Worm (Caenorhabditis elegans): Measurements from ENCODE around the gene ccep-97.

The ccep-97 gene

ce11 chrV:4823683-4824391 lies 5.4 kb upstream of the ccep-97 start:
- peak; percentile 29 for TF ChIP-seq nhr-43 (tag; optimal IDR thresholded peaks at IDR 0.05; ENCODE audit: poor library complexity, severe bottlenecking)
- no peak for TF ChIP-seq nhr-76 (tag; optimal IDR thresholded peaks at IDR 0.05)
- peak; percentile 55 for TF ChIP-seq elt-2 (tag; optimal IDR thresholded peaks at IDR 0.05)
- peak; percentile 5 for TF ChIP-seq nfya-1 (tag; optimal IDR thresholded peaks at IDR 0.05; ENCODE audit: insufficient read depth)
- no peak for TF ChIP-seq zag-1 (tag; optimal IDR thresholded peaks at IDR 0.05)
- TF ChIP-seq aly-2 (tag; optimal IDR thresholded peaks at IDR 0.05), result peak; percentile 8
- TF ChIP-seq tbx-2 (tag; optimal IDR thresholded peaks at IDR 0.05), result peak; percentile 24
- peak; percentile 83 for TF ChIP-seq ztf-4 (tag; optimal IDR thresholded peaks at IDR 0.05)
- TF ChIP-seq nhr-23 (tag; optimal IDR thresholded peaks at IDR 0.05), result peak; percentile 49
- TF ChIP-seq nhr-25 (tag; optimal IDR thresholded peaks at IDR 0.05), result no peak
- TF ChIP-seq lsy-12 (tag; optimal IDR thresholded peaks at IDR 0.05), result peak; percentile 74
- peak; percentile 30 for TF ChIP-seq pha-4 (tag; optimal IDR thresholded peaks at IDR 0.05)
- TF ChIP-seq ama-1 (optimal IDR thresholded peaks at IDR 0.05), result peak; percentile 90
- TF ChIP-seq unc-62 (GFP tag; optimal IDR thresholded peaks at IDR 0.05), result no peak

- TF ChIP-seq nhr-237 (tag; optimal IDR thresholded peaks at IDR 0.05) (no peak), elt-1 (tag; optimal IDR thresholded peaks at IDR 0.05) (no peak), fkh-10 (GFP tag; optimal IDR thresholded peaks at IDR 0.05) (no peak), egl-5 (tag; optimal IDR thresholded peaks at IDR 0.05) (no peak), unc-62 (GFP tag; optimal IDR thresholded peaks at IDR 0.05) (no peak), fos-1 (tag; optimal IDR thresholded peaks at IDR 0.05) (no peak)
Observed at ce11 chrV:4823323-4823682, 4.8 kb upstream of the ccep-97 start, which contains the start of gene adss-1. Gene adss-1, minus strand, starts transcription at chrV:4823423.

- TF ChIP-seq ceh-28 (tag; optimal IDR thresholded peaks at IDR 0.05), result no peak
- no peak for TF ChIP-seq nhr-12 (tag; optimal IDR thresholded peaks at IDR 0.05)
- peak; percentile 16 for TF ChIP-seq nfya-1 (tag; optimal IDR thresholded peaks at IDR 0.05; ENCODE audit: insufficient read depth)
- peak; percentile 0 for TF ChIP-seq mdl-1 (tag; optimal IDR thresholded peaks at IDR 0.05)
- no peak for TF ChIP-seq nhr-11 (tag; optimal IDR thresholded peaks at IDR 0.05)
- TF ChIP-seq ama-1 (optimal IDR thresholded peaks at IDR 0.05), result peak; percentile 2
- TF ChIP-seq lsy-12 (tag; optimal IDR thresholded peaks at IDR 0.05), result no peak
- no peak for TF ChIP-seq nhr-25 (tag; optimal IDR thresholded peaks at IDR 0.05)
- TF ChIP-seq mml-1 (tag; optimal IDR thresholded peaks at IDR 0.05), result no peak
- no peak for TF ChIP-seq nhr-77 (tag; optimal IDR thresholded peaks at IDR 0.05)
- TF ChIP-seq snpc-4 (tag; optimal IDR thresholded peaks at IDR 0.05), result no peak
- TF ChIP-seq nhr-76 (tag; optimal IDR thresholded peaks at IDR 0.05), result no peak
- TF ChIP-seq R02D3.7 (tag; optimal IDR thresholded peaks at IDR 0.05), result no peak
- TF ChIP-seq egl-5 (tag; optimal IDR thresholded peaks at IDR 0.05), result no peak
- TF ChIP-seq jun-1 (tag; optimal IDR thresholded peaks at IDR 0.05), result no peak
- no peak for TF ChIP-seq unc-39 (tag; optimal IDR thresholded peaks at IDR 0.05)
- TF ChIP-seq elt-2 (tag; optimal IDR thresholded peaks at IDR 0.05), result peak; percentile 27
- TF ChIP-seq nhr-237 (tag; optimal IDR thresholded peaks at IDR 0.05), result no peak
- TF ChIP-seq zag-1 (tag; optimal IDR thresholded peaks at IDR 0.05), result no peak
- TF ChIP-seq ztf-11 (tag; optimal IDR thresholded peaks at IDR 0.05), result no peak
Observed at ce11 chrV:4820601-4821000, 2.1 kb upstream of the ccep-97 start.

- TF ChIP-seq nfya-1 (tag; optimal IDR thresholded peaks at IDR 0.05; ENCODE audit: insufficient read depth) (peak; percentile 65), sea-2 (GFP tag; optimal IDR thresholded peaks at IDR 0.05) (no peak)
Observed at ce11 chrV:4813825-4814224, 4.6 kb downstream of the ccep-97 start.

ce11 chrV:4810653-4811052 lies 7.8 kb downstream of the ccep-97 start:
- TF ChIP-seq nfya-1 (tag; optimal IDR thresholded peaks at IDR 0.05; ENCODE audit: insufficient read depth) (peak; percentile 63), elt-2 (tag; optimal IDR thresholded peaks at IDR 0.05) (no peak), nhr-28 (tag; optimal IDR thresholded peaks at IDR 0.05) (no peak), ZK546.5 (tag; optimal IDR thresholded peaks at IDR 0.05) (no peak), ceh-28 (tag; optimal IDR thresholded peaks at IDR 0.05) (no peak), aly-2 (tag; optimal IDR thresholded peaks at IDR 0.05) (no peak), ztf-11 (tag; optimal IDR thresholded peaks at IDR 0.05) (no peak), nhr-76 (tag; optimal IDR thresholded peaks at IDR 0.05) (no peak), snpc-4 (tag; optimal IDR thresholded peaks at IDR 0.05) (peak; percentile 48), ztf-4 (tag; optimal IDR thresholded peaks at IDR 0.05) (no peak), nhr-11 (tag; optimal IDR thresholded peaks at IDR 0.05) (no peak), fos-1 (tag; optimal IDR thresholded peaks at IDR 0.05) (no peak), nhr-237 (tag; optimal IDR thresholded peaks at IDR 0.05) (no peak), egl-27 (tag; optimal IDR thresholded peaks at IDR 0.05) (no peak), elt-3 (tag; optimal IDR thresholded peaks at IDR 0.05) (no peak), R02D3.7 (tag; optimal IDR thresholded peaks at IDR 0.05) (no peak), lsy-12 (tag; optimal IDR thresholded peaks at IDR 0.05) (no peak), sea-2 (GFP tag; optimal IDR thresholded peaks at IDR 0.05) (no peak), mdl-1 (tag; optimal IDR thresholded peaks at IDR 0.05) (no peak), ama-1 (optimal IDR thresholded peaks at IDR 0.05) (no peak), hmg-11 (tag; optimal IDR thresholded peaks at IDR 0.05) (peak; percentile 70), lin-15B (tag; optimal IDR thresholded peaks at IDR 0.05) (peak; percentile 82), eor-1 (tag; optimal IDR thresholded peaks at IDR 0.05) (no peak), jun-1 (tag; optimal IDR thresholded peaks at IDR 0.05) (no peak), fkh-2 (tag; optimal IDR thresholded peaks at IDR 0.05) (no peak), ceh-16 (tag; optimal IDR thresholded peaks at IDR 0.05) (no peak), pha-4 (tag; optimal IDR thresholded peaks at IDR 0.05) (peak; percentile 9), unc-62 (GFP tag; optimal IDR thresholded peaks at IDR 0.05) (no peak), nhr-12 (tag; optimal IDR thresholded peaks at IDR 0.05) (no peak), lin-39 (tag; optimal IDR thresholded peaks at IDR 0.05) (peak; percentile 56)

All from whole organism, L3 larva.